Fruit fly (Drosophila melanogaster) whole organism, embryonic: ENCODE results near the gene rno.
A peak's percentile ranks its signal among the peaks of the same experiment; 100 is the strongest.

Experiments used
- CG10543 ChIP-seq: fragments of 200-800 bp; sonication (Bioruptor generic); optimal IDR thresholded peaks from 3 replicates; lab custom pipeline; 2017; ENCODE audit warnings: missing biosample characterization, mild to moderate bottlenecking, missing genetic modification characterization, moderate library complexity
- CG11247 ChIP-seq: fragments of 200-800 bp; sonication (Bioruptor generic); IDR thresholded peaks from 2 replicates; pipeline ENCODE4 v1.3.6; 2022; ENCODE audit warnings: missing biosample characterization, missing genetic modification characterization
- CG1233 ChIP-seq: fragments of 200-800 bp; sonication (Bioruptor generic); optimal IDR thresholded peaks from 4 replicates; lab custom pipeline; 2018; ENCODE audit warnings: missing biosample characterization, mild to moderate bottlenecking, missing genetic modification characterization
- CG12659 ChIP-seq: fragments of 200-800 bp; sonication (Bioruptor generic); optimal IDR thresholded peaks from 3 replicates; lab custom pipeline; 2017; ENCODE audit warnings: mild to moderate bottlenecking, missing biosample characterization, missing genetic modification reagents, missing genetic modification characterization
- CG12744 ChIP-seq: fragments of 200-800 bp; sonication (Bioruptor generic); optimal IDR thresholded peaks from 2 replicates; lab custom pipeline; 2016; ENCODE audit warnings: missing biosample characterization, missing genetic modification characterization
- CG14710 ChIP-seq: fragments of 200-800 bp; sonication (Bioruptor generic); optimal IDR thresholded peaks from 3 replicates; lab custom pipeline; 2019; ENCODE audit warnings: missing biosample characterization, mild to moderate bottlenecking, missing genetic modification characterization, moderate library complexity
- CG15514 ChIP-seq: fragments of 200-800 bp; sonication (Bioruptor generic); optimal IDR thresholded peaks from 3 replicates; lab custom pipeline; 2017; ENCODE audit warnings: missing biosample characterization, missing genetic modification characterization, mild to moderate bottlenecking, moderate library complexity, missing genetic modification reagents
- CG15601 ChIP-seq: fragments of 200-800 bp; sonication (Bioruptor generic); optimal IDR thresholded peaks from 3 replicates; lab custom pipeline; 2019; ENCODE audit warnings: missing biosample characterization, mild to moderate bottlenecking, missing genetic modification characterization, moderate library complexity
- CG1603 ChIP-seq: fragments of 200-800 bp; sonication (Bioruptor generic); optimal IDR thresholded peaks from 2 replicates; lab custom pipeline; 2019; ENCODE audit warnings: missing biosample characterization, mild to moderate bottlenecking, missing genetic modification characterization, moderate library complexity
- CG18476 ChIP-seq: fragments of 200-800 bp; sonication (Bioruptor generic); optimal IDR thresholded peaks from 2 replicates; lab custom pipeline; 2016; ENCODE audit warnings: missing biosample characterization, mild to moderate bottlenecking, missing genetic modification characterization
- CG3163 ChIP-seq: fragments of 200-800 bp; sonication (Bioruptor generic); optimal IDR thresholded peaks from 3 replicates; lab custom pipeline; 2016; ENCODE audit warnings: missing biosample characterization, missing genetic modification characterization
- CG6254 ChIP-seq: fragments of 200-800 bp; sonication (Bioruptor generic); optimal IDR thresholded peaks from 3 replicates; lab custom pipeline; 2017; ENCODE audit warnings: mild to moderate bottlenecking, missing biosample characterization, missing genetic modification reagents, missing genetic modification characterization
- CG8089 ChIP-seq: fragments of 200-800 bp; sonication (Bioruptor generic); optimal IDR thresholded peaks from 3 replicates; lab custom pipeline; 2016; ENCODE audit warnings: missing biosample characterization, missing genetic modification characterization
- CrebB ChIP-seq: fragments of 200-800 bp; sonication (Bioruptor generic); optimal IDR thresholded peaks from 3 replicates; lab custom pipeline; 2018; ENCODE audit warnings: missing biosample characterization, mild to moderate bottlenecking, missing genetic modification characterization
- D19B ChIP-seq: fragments of 200-800 bp; sonication (Bioruptor generic); optimal IDR thresholded peaks from 2 replicates; lab custom pipeline; 2017; ENCODE audit warnings: missing biosample characterization, mild to moderate bottlenecking, missing genetic modification characterization
- Dip2 ChIP-seq: fragments of 200-800 bp; sonication (Bioruptor generic); IDR thresholded peaks from 2 replicates; pipeline ENCODE4 v1.3.6; 2022; ENCODE audit warnings: missing biosample characterization, missing genetic modification characterization
- Dp ChIP-seq: fragments of 200-800 bp; sonication (Bioruptor generic); optimal IDR thresholded peaks from 2 replicates; lab custom pipeline; 2018; ENCODE audit warnings: missing biosample characterization, mild to moderate bottlenecking, missing genetic modification characterization, moderate library complexity
- Fer1 ChIP-seq: fragments of 200-800 bp; sonication (Bioruptor generic); optimal IDR thresholded peaks from 2 replicates; lab custom pipeline; 2017; ENCODE audit warnings: missing biosample characterization, mild to moderate bottlenecking, missing genetic modification characterization
- HmgZ ChIP-seq: fragments of 200-800 bp; sonication (Bioruptor generic); optimal IDR thresholded peaks from 2 replicates; lab custom pipeline; 2018; ENCODE audit warnings: missing biosample characterization, mild to moderate bottlenecking, missing genetic modification characterization
- Lhr ChIP-seq: fragments of 200-800 bp; sonication (Bioruptor generic); optimal IDR thresholded peaks from 3 replicates; lab custom pipeline; 2017; ENCODE audit warnings: mild to moderate bottlenecking, missing biosample characterization, missing genetic modification reagents, missing genetic modification characterization
- NFAT ChIP-seq: fragments of 200-800 bp; sonication (Bioruptor generic); IDR thresholded peaks from 2 replicates; pipeline ENCODE4 v1.3.6; 2022; ENCODE audit warnings: missing biosample characterization, missing genetic modification characterization
- NfI ChIP-seq: fragments of 200-800 bp; sonication (Bioruptor generic); optimal IDR thresholded peaks from 3 replicates; lab custom pipeline; 2018; ENCODE audit warnings: missing biosample characterization, mild to moderate bottlenecking, missing genetic modification characterization, moderate library complexity
- PHDP ChIP-seq: fragments of 200-800 bp; sonication (Bioruptor generic); optimal IDR thresholded peaks from 3 replicates; lab custom pipeline; 2018; ENCODE audit warnings: missing biosample characterization, mild to moderate bottlenecking, missing genetic modification characterization, moderate library complexity
- Stat92E ChIP-seq, 3 experiments: fragments of >200 bp in 2 of 3; fragments of 200-800 bp in 1 of 3; sonication (Bioruptor generic) in 1 of 3; optimal IDR thresholded peaks; 2 replicates each; lab custom pipeline; 2017 to 2019; ENCODE audit warnings: missing biosample characterization in 3 of 3, missing genetic modification characterization in 3 of 3, mild to moderate bottlenecking in 1 of 3, moderate library complexity in 1 of 3
- bigmax ChIP-seq: fragments of 200-800 bp; sonication (Bioruptor generic); optimal IDR thresholded peaks from 2 replicates; lab custom pipeline; 2018; ENCODE audit warnings: missing biosample characterization, mild to moderate bottlenecking, missing genetic modification characterization
- chinmo ChIP-seq: fragments of 200-800 bp; sonication (Bioruptor generic); IDR thresholded peaks from 4 replicates; pipeline ENCODE4 v1.3.6; 2022; ENCODE audit warnings: missing biosample characterization, missing genetic modification characterization; ENCODE audit not compliant: partially characterized antibody
- disco-r ChIP-seq: fragments of 200-800 bp; sonication (Bioruptor generic); optimal IDR thresholded peaks from 2 replicates; lab custom pipeline; 2016; ENCODE audit warnings: missing biosample characterization, missing genetic modification characterization
- emc ChIP-seq: fragments of 200-800 bp; sonication (Bioruptor generic); optimal IDR thresholded peaks from 2 replicates; lab custom pipeline; 2016; ENCODE audit warnings: missing biosample characterization, missing genetic modification characterization
- eyg ChIP-seq: fragments of 200-800 bp; sonication (Bioruptor generic); optimal IDR thresholded peaks from 3 replicates; lab custom pipeline; 2016; ENCODE audit warnings: missing biosample characterization, missing genetic modification characterization
- h ChIP-seq: fragments of >200 bp; optimal IDR thresholded peaks from 2 replicates; lab custom pipeline; 2017
- luna ChIP-seq: fragments of 200-800 bp; sonication (Bioruptor generic); optimal IDR thresholded peaks from 2 replicates; lab custom pipeline; 2016; ENCODE audit warnings: missing biosample characterization, missing genetic modification characterization
- maf-S ChIP-seq: fragments of 200-800 bp; sonication (Bioruptor generic); optimal IDR thresholded peaks from 2 replicates; lab custom pipeline; 2016; ENCODE audit warnings: missing biosample characterization, missing genetic modification characterization
- mirr ChIP-seq: fragments of 200-800 bp; sonication (Bioruptor generic); optimal IDR thresholded peaks from 3 replicates; lab custom pipeline; 2018; ENCODE audit warnings: missing biosample characterization, mild to moderate bottlenecking, missing genetic modification characterization
- pan ChIP-seq, 4 experiments: fragments of >200 bp in 3 of 4; fragments of 200-800 bp in 1 of 4; sonication (Bioruptor generic) in 1 of 4; optimal IDR thresholded peaks in 3 of 4; IDR thresholded peaks in 1 of 4; 2 replicates each; pipeline versions ENCODE4 v1.3.6 to Lab custom; 2017 to 2022; ENCODE audit warnings: missing biosample characterization in 2 of 4, missing genetic modification characterization in 2 of 4, mixed read lengths in 1 of 4
- peb ChIP-seq: fragments of 200-800 bp; sonication (Bioruptor generic); IDR thresholded peaks from 2 replicates; pipeline ENCODE4 v1.3.6; 2022; ENCODE audit warnings: missing biosample characterization, missing genetic modification characterization
- prd ChIP-seq, 3 experiments: fragments of >200 bp in 2 of 3; fragments of 200-800 bp in 1 of 3; sonication (Bioruptor generic) in 1 of 3; optimal IDR thresholded peaks in 2 of 3; IDR thresholded peaks in 1 of 3; 2 replicates in 2 of 3; 3 replicates in 1 of 3; pipeline versions ENCODE4 v1.3.6 to Lab custom; 2017 to 2022; ENCODE audit warnings: missing biosample characterization in 1 of 3, missing genetic modification characterization in 1 of 3
- pzg ChIP-seq: fragments of 200-800 bp; sonication (Bioruptor generic); optimal IDR thresholded peaks from 3 replicates; lab custom pipeline; 2018; ENCODE audit warnings: missing biosample characterization, mild to moderate bottlenecking, missing genetic modification characterization, moderate library complexity
- schlank ChIP-seq: fragments of 200-800 bp; sonication (Bioruptor generic); optimal IDR thresholded peaks from 2 replicates; lab custom pipeline; 2018; ENCODE audit warnings: missing biosample characterization, mild to moderate bottlenecking, missing genetic modification characterization
- scrt ChIP-seq: fragments of 200-800 bp; sonication (Bioruptor generic); optimal IDR thresholded peaks from 2 replicates; lab custom pipeline; 2018; ENCODE audit warnings: missing biosample characterization, mild to moderate bottlenecking, missing genetic modification characterization, moderate library complexity
- sens ChIP-seq: fragments of 200-800 bp; sonication (Bioruptor generic); peaks from one replicate; lab custom pipeline; 2016; ENCODE audit warnings: missing biosample characterization, missing genetic modification characterization
- seq ChIP-seq: fragments of 200-800 bp; sonication (Bioruptor generic); IDR thresholded peaks from 2 replicates; pipeline ENCODE4 v1.3.6; 2022; ENCODE audit warnings: missing biosample characterization, missing genetic modification characterization
- slbo ChIP-seq: fragments of 200-800 bp; sonication (Bioruptor generic); IDR thresholded peaks from 2 replicates; pipeline ENCODE4 v1.3.6; 2022; ENCODE audit warnings: missing biosample characterization, missing genetic modification characterization
- trem ChIP-seq: fragments of 200-800 bp; optimal IDR thresholded peaks from 3 replicates; lab custom pipeline; 2019; ENCODE audit warnings: missing biosample characterization, mild to moderate bottlenecking, missing genetic modification characterization, moderate library complexity

rno gene

DNA sequence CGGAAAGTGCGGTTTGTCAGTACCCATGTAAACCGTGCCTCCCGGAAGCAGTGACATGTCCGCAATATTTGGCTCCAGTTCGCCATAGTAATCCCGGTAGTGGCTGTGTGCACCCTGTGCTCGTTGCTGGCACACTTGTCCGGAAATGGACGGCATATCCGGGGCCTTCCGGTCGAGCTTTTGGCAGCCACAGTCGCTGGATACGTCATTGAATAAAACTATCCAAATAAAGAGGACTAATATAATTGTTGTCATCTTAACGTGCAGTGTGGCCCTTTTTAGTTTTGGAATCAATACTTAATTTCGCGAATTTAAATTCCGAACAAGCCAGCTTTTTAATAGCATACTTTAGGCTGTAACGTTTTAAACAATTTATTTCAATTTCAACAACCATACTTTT lies 23.6 kb downstream of the rno start, which contains the start of gene CG7049 (continued):
- no peak for TF ChIP-seq CG15601
- no peak for TF ChIP-seq Dip2 (GFP tag; lab: Robert Waterston, UW)
- no peak for TF ChIP-seq luna (GFP tag; lab: Kevin White, UChicago)
- no peak for TF ChIP-seq bigmax (GFP tag; lab: Kevin White, UChicago)
- no peak for TF ChIP-seq CG10543
- no peak for TF ChIP-seq D19B (GFP tag; lab: Kevin White, UChicago)
- TF ChIP-seq seq (GFP tag; lab: Robert Waterston, UW), result no peak
- TF ChIP-seq CG3163 (GFP tag; lab: Kevin White, UChicago), result no peak
- no peak for TF ChIP-seq disco-r (GFP tag; lab: Kevin White, UChicago)
- peak; percentile 3 for TF ChIP-seq Fer1 (GFP tag; lab: Kevin White, UChicago)
- peak; percentile 50 for TF ChIP-seq pzg (GFP tag; lab: Kevin White, UChicago)
- TF ChIP-seq Stat92E (GFP tag; optimal IDR thresholded peaks at IDR 0.05; lab: Kevin White, UChicago), result peak in 1 of 3 experiments; percentile 18
- TF ChIP-seq Dp (GFP tag; lab: Kevin White, UChicago), result peak; percentile 31
- no peak for TF ChIP-seq scrt (GFP tag; lab: Kevin White, UChicago)
- no peak for TF ChIP-seq CG11247 (GFP tag; lab: Robert Waterston, UW)
- TF ChIP-seq CG12744 (GFP tag; lab: Kevin White, UChicago), result no peak
- no peak for TF ChIP-seq mirr
- TF ChIP-seq Lhr (GFP tag; lab: Kevin White, UChicago), result peak; percentile 72
- peak; percentile 80 for TF ChIP-seq CG1603
- peak; percentile 67 for TF ChIP-seq CG6254 (GFP tag; lab: Kevin White, UChicago)
- TF ChIP-seq chinmo (GFP tag; lab: Robert Waterston, UW), result 0 out of 4 replicates have a peak, but pooled peaks have one; percentile 35
- peak; percentile 12 for TF ChIP-seq PHDP (tag; lab: Kevin White, UChicago)
- TF ChIP-seq NFAT, result no peak
- TF ChIP-seq CG14710 (tag; lab: Kevin White, UChicago), result peak; percentile 29
- TF ChIP-seq emc, result no peak
- TF ChIP-seq sens, result peak; percentile 57
- TF ChIP-seq pan (optimal IDR thresholded peaks at IDR 0.05; lab: Kevin White, UChicago), result no peak
- no peak for TF ChIP-seq pan (GFP tag; optimal IDR thresholded peaks at IDR 0.05 in 1 of 2, IDR thresholded peaks at IDR 0.05 in 1 of 2)
- no peak for TF ChIP-seq eyg
- peak; percentile 33 for TF ChIP-seq CrebB (tag; lab: Kevin White, UChicago)
- TF ChIP-seq CG8089, result no peak
- TF ChIP-seq peb (GFP tag; lab: Robert Waterston, UW), result no peak
- no peak for TF ChIP-seq CG18476 (GFP tag; lab: Kevin White, UChicago)
- TF ChIP-seq NfI (GFP tag; lab: Kevin White, UChicago), result no peak
- peak; percentile 28 for TF ChIP-seq trem (tag; lab: Kevin White, UChicago)
- peak; percentile 22 for TF ChIP-seq CG15514 (GFP tag; lab: Kevin White, UChicago)
- TF ChIP-seq h (lab: Kevin White, UChicago), result no peak
- TF ChIP-seq schlank (tag; lab: Kevin White, UChicago), result no peak
- no peak for TF ChIP-seq prd (optimal IDR thresholded peaks at IDR 0.05; lab: Kevin White, UChicago)
- no peak for TF ChIP-seq prd (GFP tag; IDR thresholded peaks at IDR 0.05; lab: Robert Waterston, UW)
- TF ChIP-seq CG1233 (GFP tag; lab: Kevin White, UChicago), result no peak
- TF ChIP-seq slbo, result no peak
- TF ChIP-seq CG12659 (GFP tag; lab: Kevin White, UChicago), result peak; percentile 35
- no peak for TF ChIP-seq maf-S (GFP tag; lab: Kevin White, UChicago)
- TF ChIP-seq HmgZ, result peak; percentile 18
